Worm (Caenorhabditis elegans): ENCODE results near the gene T19H12.12.

The T19H12.12 gene

DNA sequence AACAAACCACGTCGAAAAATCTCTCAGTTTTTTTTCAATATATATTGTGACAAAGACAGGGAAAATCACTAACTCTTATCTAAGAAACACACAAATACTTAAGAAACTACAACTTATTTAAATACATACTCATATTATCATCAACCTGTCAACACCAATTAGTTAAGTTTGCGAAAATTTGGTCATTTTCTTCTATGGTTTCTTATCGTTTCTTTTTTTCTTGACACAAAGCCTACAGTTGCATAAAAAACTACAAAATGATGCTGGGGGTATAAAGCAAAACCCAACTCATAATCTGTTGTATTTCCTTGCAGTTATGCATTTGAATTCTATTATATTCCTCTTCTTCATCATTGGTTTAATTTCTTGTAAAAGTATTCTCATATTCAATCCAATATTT lies 16.5 kb downstream of the T19H12.12 start, which contains the start of gene ugt-67:
Gene ugt-67, plus strand, starts transcription at position 301 of the 400 bp plus-strand sequence.
- TF ChIP-seq dao-5 (tag; optimal IDR thresholded peaks at IDR 0.05) = no peak

DNA sequence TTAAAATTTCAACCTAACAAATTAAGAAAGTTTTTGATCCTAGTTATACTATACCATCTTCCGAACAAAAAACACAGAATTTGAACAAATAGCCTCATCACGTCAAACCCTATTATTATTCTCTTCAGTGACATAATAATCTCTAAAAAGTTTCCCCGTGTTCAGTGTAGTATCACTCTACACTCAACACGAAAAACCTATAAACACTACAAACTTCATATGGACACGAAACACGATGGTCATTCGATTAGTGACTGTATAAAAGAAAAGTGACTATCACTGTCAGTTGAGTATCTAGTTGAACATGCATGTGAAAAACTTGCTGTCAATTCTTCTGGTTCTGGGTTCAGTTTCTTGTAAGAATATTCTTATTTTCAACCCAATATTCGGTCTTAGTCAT lies 19.1 kb downstream of the T19H12.12 start, which contains the start of gene ugt-8:
Gene ugt-8, plus strand, starts transcription at position 235 of the 400 bp plus-strand sequence.
- TF ChIP-seq him-1 (tag; optimal IDR thresholded peaks at IDR 0.05) = no peak
- TF ChIP-seq W03F9.2 (tag; optimal IDR thresholded peaks at IDR 0.05) = no peak
- no peak for TF ChIP-seq dao-5 (tag; optimal IDR thresholded peaks at IDR 0.05)

DNA sequence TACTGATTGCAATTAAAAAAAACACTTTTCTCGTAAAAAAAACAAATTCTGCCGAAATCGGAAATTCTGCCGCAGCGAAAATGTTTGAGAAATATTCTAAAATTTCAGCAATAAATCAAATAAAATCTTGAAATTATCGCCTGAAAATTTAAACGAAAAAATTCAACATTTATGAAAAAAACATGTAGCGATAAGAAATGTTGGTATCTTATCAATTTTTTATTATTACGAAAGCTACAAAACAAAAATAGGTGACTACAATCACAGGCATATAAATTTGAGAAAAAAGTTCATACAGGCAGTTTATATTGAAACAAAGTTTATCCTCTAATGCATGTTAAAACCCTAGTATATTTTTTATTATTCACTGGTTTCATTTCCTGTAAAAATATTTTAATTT lies 21.4 kb downstream of the T19H12.12 start, which contains the start of gene ugt-14:
Gene ugt-14, plus strand, starts transcription at position 301 of the 400 bp plus-strand sequence.
- TF ChIP-seq him-1 (tag; optimal IDR thresholded peaks at IDR 0.05) (no peak), W03F9.2 (tag; optimal IDR thresholded peaks at IDR 0.05) (no peak), dao-5 (tag; optimal IDR thresholded peaks at IDR 0.05) (no peak)

DNA sequence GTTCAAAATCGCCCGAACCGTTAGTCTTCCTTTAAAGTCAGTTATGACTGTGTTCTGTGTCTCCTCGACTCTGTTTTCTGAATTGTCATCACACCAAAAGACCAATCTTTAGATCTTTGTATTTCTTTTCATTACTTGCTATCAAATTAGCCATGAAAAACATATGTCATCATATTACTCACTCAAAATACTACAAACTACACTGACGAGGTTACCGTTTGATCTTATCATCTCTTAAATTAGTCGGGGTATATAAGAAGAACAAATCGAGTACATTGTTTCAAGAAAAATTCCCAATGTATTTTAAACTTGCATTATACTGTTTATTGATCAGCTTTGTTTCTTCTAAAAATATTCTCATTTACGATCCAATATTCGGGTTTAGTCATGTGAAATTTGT lies 24.0 kb downstream of the T19H12.12 start, which contains the start of gene ugt-13:
Gene ugt-13, plus strand, starts transcription at position 294 of the 400 bp plus-strand sequence.
- TF ChIP-seq him-1 (tag; optimal IDR thresholded peaks at IDR 0.05) (no peak), W03F9.2 (tag; optimal IDR thresholded peaks at IDR 0.05) (no peak), dao-5 (tag; optimal IDR thresholded peaks at IDR 0.05) (no peak)

DNA sequence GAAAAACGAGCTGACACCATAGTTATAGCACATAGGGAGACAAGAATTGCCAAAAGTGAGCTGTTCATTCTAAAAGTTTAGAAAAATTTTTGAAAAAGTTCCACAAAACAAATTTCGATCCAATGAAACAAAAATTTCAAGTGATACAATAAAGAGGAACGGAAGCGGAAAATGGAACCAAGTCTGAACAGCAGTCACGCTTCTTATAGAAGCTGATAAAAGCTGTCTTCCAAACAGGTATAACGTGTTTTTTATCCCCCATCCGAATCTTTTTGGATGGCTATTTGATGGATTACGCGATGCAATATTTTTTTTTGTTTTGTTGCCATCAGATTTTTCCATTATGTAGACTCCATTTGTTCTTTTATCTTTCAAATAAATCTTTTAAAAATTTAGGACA lies 27.7 kb downstream of the T19H12.12 start, which contains the start of gene H23N18.5:
Gene H23N18.5, minus strand, starts transcription at position 69 of the 400 bp plus-strand sequence.
- no peak for TF ChIP-seq dao-5 (tag; optimal IDR thresholded peaks at IDR 0.05)
- no peak for TF ChIP-seq W03F9.2 (tag; optimal IDR thresholded peaks at IDR 0.05)
- TF ChIP-seq him-1 (tag; optimal IDR thresholded peaks at IDR 0.05) = no peak

DNA sequence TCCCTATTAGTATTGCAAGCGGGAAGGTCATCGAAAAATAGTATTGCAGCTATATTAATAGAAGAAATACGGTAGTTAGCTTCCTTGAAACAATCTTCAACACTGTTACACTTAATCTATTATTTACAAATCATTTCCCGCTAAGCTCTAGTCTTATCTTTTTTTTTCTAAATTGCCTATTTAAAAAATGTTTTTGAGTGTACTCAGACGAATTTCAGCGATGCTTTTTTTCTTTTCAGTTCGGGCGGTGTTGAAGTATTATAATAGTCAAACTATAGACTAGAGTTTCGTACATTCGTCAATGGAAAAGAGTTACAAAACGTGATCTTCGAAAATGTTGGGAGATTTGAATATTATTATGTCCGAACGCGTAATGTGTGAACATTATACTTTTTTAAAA lies 29.3 kb downstream of the T19H12.12 start:
- no peak for TF ChIP-seq him-1 (tag; optimal IDR thresholded peaks at IDR 0.05)

DNA sequence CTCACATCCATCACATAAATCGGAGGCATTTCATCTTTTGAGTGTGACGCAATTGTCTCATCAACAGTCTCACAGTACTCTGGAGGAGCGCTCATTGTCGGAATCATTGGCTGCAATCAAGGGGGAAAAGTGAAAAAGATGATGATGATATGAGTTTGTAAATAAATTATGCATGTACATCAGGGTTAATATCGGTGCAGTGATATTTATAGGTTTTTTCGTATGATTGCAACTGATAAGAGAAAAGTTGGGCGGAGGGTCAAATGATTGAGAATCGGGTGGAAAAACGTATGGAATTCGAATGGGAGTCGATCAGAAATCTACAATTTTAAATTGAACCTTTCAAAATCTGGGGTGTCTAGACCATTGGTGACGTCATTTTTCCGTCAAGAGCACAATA lies 30.3 kb downstream of the T19H12.12 start, which contains the start of gene H23N18.6:
Gene H23N18.6, minus strand, starts transcription at position 201 of the 400 bp plus-strand sequence.
- TF ChIP-seq dao-5 (tag; optimal IDR thresholded peaks at IDR 0.05) (no peak), him-1 (tag; optimal IDR thresholded peaks at IDR 0.05) (no peak), W03F9.2 (tag; optimal IDR thresholded peaks at IDR 0.05) (no peak)

DNA sequence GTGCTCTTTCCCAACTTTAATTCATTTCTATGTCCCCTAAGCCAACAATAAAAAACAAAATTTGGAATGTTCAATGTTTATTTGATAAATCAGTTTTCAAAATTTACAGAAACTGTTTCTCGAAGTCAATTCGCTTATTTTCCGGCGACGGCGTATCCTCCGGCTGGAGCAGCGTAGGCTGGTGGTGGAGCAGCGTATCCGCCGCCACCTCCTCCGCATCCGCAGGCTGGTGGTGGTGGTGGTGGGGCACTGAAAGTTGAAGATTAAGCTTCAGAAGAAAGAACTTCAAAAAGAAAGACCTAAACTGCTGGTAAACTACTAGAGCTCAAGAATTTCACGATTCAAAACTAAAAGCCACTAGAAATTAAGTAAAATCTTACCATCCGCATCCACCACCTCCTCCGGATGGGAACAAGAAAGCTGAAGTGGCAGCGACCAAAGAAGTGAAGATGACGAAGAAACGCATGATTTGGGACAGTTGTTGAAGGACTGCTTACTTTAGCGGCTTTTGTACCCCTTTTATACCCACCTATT lies 33.6 kb downstream of the T19H12.12 start, which contains the start of gene C02E7.7:
Gene C02E7.7, minus strand, starts transcription at position 484 of the 534 bp plus-strand sequence.
- TF ChIP-seq dao-5 (tag; optimal IDR thresholded peaks at IDR 0.05) (no peak), W03F9.2 (tag; optimal IDR thresholded peaks at IDR 0.05) (no peak), him-1 (tag; optimal IDR thresholded peaks at IDR 0.05) (no peak)

DNA sequence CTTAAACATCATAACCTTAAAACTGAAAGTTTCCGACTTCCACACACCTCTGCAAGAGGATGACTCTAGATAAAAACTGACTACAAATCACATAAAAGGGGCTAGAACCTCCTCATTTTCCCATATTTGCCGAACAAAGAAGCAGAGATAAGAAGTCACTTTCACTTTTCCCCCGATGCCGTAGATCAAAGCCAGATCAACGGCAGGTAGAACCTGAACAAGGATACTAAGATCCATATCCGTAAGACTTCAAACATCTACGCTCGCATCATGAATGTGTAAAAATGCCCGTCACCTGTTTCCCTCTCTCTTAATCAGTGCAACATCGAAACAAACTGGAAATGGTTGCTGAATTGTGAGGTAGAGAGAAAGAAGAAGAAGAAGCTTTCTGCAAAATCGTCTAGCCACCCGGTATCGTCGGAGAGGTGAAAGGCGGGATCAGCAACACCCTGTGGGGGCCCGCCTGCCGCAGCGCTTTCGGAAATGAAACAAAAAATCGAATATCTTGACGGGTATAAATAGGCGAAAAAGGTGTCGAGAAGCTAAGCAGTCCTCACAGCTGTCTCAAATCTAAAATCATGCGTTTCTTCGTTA lies 34.2 kb downstream of the T19H12.12 start, which contains the start of gene C02E7.6:
Gene C02E7.6, plus strand, starts transcription at position 544 of the 594 bp plus-strand sequence.
- TF ChIP-seq W03F9.2 (tag; optimal IDR thresholded peaks at IDR 0.05) (no peak), dao-5 (tag; optimal IDR thresholded peaks at IDR 0.05) (no peak)

DNA sequence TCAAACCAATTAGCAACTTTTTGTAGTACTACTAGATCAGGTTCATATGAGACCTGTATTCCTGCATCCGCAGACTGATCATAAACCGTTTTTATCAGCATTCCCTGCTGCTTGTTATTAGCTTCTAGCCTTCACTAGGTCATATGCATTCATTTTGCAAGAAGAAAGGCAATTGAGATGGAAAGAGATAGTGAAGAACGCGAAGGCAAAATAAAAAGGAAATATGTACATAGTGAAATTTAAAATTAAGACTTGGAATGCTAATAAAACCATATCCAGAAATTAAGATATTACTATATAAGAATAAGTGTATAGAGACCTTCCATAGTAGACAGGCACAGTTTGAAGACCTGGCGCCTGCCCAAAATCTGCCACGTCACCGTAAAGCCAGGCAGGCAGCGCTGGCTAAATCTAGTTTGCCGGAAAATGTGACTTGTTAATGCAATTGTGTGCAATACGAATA lies 36.1 kb downstream of the T19H12.12 start, which contains the start of the genes C02E7.8 and srh-23:
Gene C02E7.8, minus strand, starts transcription at position 101 of the 463 bp plus-strand sequence.
Gene srh-23, plus strand, starts transcription at position 413 of the 463 bp plus-strand sequence.
- no peak for TF ChIP-seq him-1 (tag; optimal IDR thresholded peaks at IDR 0.05)
- TF ChIP-seq dao-5 (tag; optimal IDR thresholded peaks at IDR 0.05) = no peak
- no peak for TF ChIP-seq W03F9.2 (tag; optimal IDR thresholded peaks at IDR 0.05)

DNA sequence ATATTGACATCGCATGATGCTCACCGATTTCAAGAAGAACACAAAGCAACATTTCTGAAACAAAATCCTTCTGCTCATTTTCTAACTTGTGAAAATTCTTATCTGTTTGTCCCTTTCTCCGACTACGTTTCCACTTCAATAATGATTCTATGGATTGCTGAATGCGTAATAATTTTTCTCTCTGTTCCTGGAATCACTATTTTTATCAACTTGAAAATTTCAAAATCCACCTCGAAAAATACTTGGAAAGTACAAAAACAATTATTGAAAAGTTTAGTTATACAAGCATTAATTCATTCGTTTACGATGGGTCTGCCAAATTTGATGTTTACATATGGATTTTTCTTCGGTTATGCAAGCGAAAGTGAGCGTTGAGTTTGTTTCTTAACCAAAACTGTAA lies 37.4 kb downstream of the T19H12.12 start, which contains the start of gene srh-22:
Gene srh-22, plus strand, starts transcription at position 301 of the 400 bp plus-strand sequence.
- no peak for TF ChIP-seq him-1 (tag; optimal IDR thresholded peaks at IDR 0.05)
- TF ChIP-seq W03F9.2 (tag; optimal IDR thresholded peaks at IDR 0.05) = no peak
- TF ChIP-seq dao-5 (tag; optimal IDR thresholded peaks at IDR 0.05) = no peak

DNA sequence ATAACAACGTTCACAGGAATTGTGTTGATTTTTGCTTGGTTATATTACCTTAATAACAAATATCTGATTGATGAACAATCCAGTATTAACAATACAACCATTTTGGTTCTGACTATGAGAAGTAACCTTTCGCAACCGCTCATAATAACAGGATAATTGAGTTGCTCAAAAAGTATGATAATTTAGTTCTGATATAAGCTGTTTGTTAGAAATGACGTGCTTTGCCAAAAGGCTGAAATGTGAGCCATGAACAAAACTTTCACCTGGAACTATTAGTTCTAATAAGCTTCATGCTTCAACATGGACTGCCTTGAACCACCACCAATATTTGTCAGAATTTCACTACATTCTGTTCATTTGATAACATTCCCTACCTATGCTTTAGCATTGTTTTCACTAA lies 40.0 kb downstream of the T19H12.12 start, which contains the start of gene srh-20:
Gene srh-20, plus strand, starts transcription at position 301 of the 400 bp plus-strand sequence.
- no peak for TF ChIP-seq dao-5 (tag; optimal IDR thresholded peaks at IDR 0.05)
- no peak for TF ChIP-seq W03F9.2 (tag; optimal IDR thresholded peaks at IDR 0.05)
- TF ChIP-seq him-1 (tag; optimal IDR thresholded peaks at IDR 0.05) = no peak

DNA sequence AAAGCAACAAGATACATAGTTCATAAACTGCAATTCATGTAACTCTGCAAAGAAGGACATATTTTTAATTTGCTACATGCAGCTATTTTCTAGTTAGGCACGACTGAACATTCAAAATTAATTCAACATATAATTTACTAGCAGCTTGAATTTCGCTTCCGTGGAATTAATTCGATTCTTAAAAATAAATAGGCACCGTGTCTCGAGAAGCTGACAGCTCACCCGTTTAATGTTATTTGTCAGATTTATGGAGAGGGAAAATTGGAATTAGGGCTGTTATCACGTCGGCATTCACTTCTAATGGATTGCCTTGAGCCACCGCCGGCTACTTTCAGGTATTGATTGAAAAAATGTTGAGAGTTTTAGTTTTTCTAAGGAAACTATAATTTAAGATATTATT lies 41.8 kb downstream of the T19H12.12 start, which contains the start of gene srh-21:
Gene srh-21, plus strand, starts transcription at position 301 of the 400 bp plus-strand sequence.
- no peak for TF ChIP-seq dao-5 (tag; optimal IDR thresholded peaks at IDR 0.05)
- TF ChIP-seq W03F9.2 (tag; optimal IDR thresholded peaks at IDR 0.05) = no peak
- TF ChIP-seq him-1 (tag; optimal IDR thresholded peaks at IDR 0.05) = no peak

DNA sequence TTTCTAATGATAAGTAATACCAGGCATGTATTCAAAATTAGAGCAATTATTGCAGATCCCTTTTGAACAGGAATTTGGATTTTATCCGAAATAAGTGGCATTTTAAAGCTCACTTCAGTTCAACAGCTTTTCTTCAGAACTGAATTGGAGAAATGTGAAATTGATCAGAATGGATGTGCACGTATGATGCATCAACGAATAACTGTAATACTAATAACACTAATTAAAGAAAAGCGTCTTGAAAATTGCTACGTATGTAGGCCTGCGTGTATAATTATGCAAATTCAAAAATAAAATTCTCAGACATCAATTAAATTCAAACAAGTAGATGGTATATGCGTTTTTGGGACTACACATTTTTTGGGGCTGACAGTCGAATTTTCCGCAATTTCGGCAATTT lies 45.3 kb downstream of the T19H12.12 start, which contains the start of gene str-205:
Gene str-205, minus strand, starts transcription at position 101 of the 400 bp plus-strand sequence.
- TF ChIP-seq him-1 (tag; optimal IDR thresholded peaks at IDR 0.05) = no peak
- TF ChIP-seq dao-5 (tag; optimal IDR thresholded peaks at IDR 0.05) = no peak
- TF ChIP-seq W03F9.2 (tag; optimal IDR thresholded peaks at IDR 0.05) = no peak

All from whole organism, L4/young adult.